Worm (Caenorhabditis elegans) whole organism, L1 larva: Measurements from ENCODE around the gene nhr-91.

Experiments
- F16B12.6 ChIP-seq: fragments of 150-350 bp; optimal IDR thresholded peaks from 2 replicates; lab custom pipeline; 2014; ENCODE audit warnings: missing biosample characterization, missing genetic modification characterization
- Y116A8C.19 ChIP-seq: sonication (generic microtip); optimal IDR thresholded peaks from 2 replicates; lab custom pipeline; 2016; ENCODE audit warnings: missing compliant biosample characterization, missing genetic modification characterization, borderline replicate concordance
- aha-1 ChIP-seq: fragments of 150-350 bp; optimal IDR thresholded peaks from 2 replicates; lab custom pipeline; 2014; ENCODE audit warnings: missing biosample characterization, missing genetic modification characterization
- alr-1 ChIP-seq: fragments of 200-800 bp; sonication (Bioruptor generic); optimal IDR thresholded peaks from 2 replicates; lab custom pipeline; 2018; ENCODE audit warnings: borderline replicate concordance, mild to moderate bottlenecking, missing genetic modification characterization, missing compliant biosample characterization
- aly-2 ChIP-seq: fragments of 150-350 bp; optimal IDR thresholded peaks from 2 replicates; lab custom pipeline; 2014; ENCODE audit warnings: missing biosample characterization, missing genetic modification characterization
- ama-1 ChIP-seq: fragments of 150-350 bp; optimal IDR thresholded peaks from 2 replicates; lab custom pipeline; 2014
- blmp-1 ChIP-seq: fragments of 150-350 bp; optimal IDR thresholded peaks from 2 replicates; lab custom pipeline; 2014; ENCODE audit warnings: missing biosample characterization, missing genetic modification characterization
- ceh-63 ChIP-seq: fragments of 200-800 bp; sonication (Bioruptor generic); optimal IDR thresholded peaks from 2 replicates; lab custom pipeline; 2018; ENCODE audit warnings: mild to moderate bottlenecking, missing genetic modification characterization, missing compliant biosample characterization
- ceh-8 ChIP-seq: fragments of 200-800 bp; sonication (Bioruptor generic); optimal IDR thresholded peaks from 2 replicates; lab custom pipeline; 2018; ENCODE audit warnings: mild to moderate bottlenecking, missing genetic modification characterization, moderate library complexity, missing compliant biosample characterization
- ceh-82 ChIP-seq, 3 experiments: fragments of 150-350 bp in 1 of 3; sonication (generic microtip) in 2 of 3; optimal IDR thresholded peaks; 2 replicates each; lab custom pipeline; 2014 to 2017; ENCODE audit warnings: missing biosample characterization in 3 of 3, missing genetic modification characterization in 3 of 3
- ceh-88 ChIP-seq: fragments of 200-800 bp; sonication (Bioruptor generic); IDR thresholded peaks from 2 replicates; pipeline ENCODE4 v1.3.6; 2022; ENCODE audit warnings: missing genetic modification characterization, missing compliant biosample characterization
- ceh-90 ChIP-seq: sonication (generic microtip); optimal IDR thresholded peaks from 2 replicates; lab custom pipeline; 2016; ENCODE audit warnings: missing genetic modification characterization, missing compliant biosample characterization
- dsc-1 ChIP-seq: sonication (generic microtip); optimal IDR thresholded peaks from 2 replicates; lab custom pipeline; 2016; ENCODE audit warnings: mild to moderate bottlenecking, missing genetic modification characterization, missing compliant biosample characterization
- egl-13 ChIP-seq: sonication (generic microtip); optimal IDR thresholded peaks from 2 replicates; lab custom pipeline; 2016; ENCODE audit warnings: missing genotype, missing genetic modification reagents, missing genetic modification characterization, missing compliant biosample characterization
- egl-27 ChIP-seq, 2 experiments: fragments of 150-350 bp in 1 of 2; sonication (generic microtip); optimal IDR thresholded peaks; 3 replicates each; lab custom pipeline; 2017 to 2018; ENCODE audit warnings: missing biosample characterization in 2 of 2, missing genetic modification characterization in 2 of 2, missing genetic modification reagents in 2 of 2
- elt-2 ChIP-seq: sonication (generic microtip); optimal IDR thresholded peaks from 2 replicates; lab custom pipeline; 2016; ENCODE audit warnings: missing genetic modification characterization, mild to moderate bottlenecking, inconsistent platforms, missing compliant biosample characterization, missing genetic modification reagents
- fos-1 ChIP-seq: fragments of 150-350 bp; optimal IDR thresholded peaks from 2 replicates; lab custom pipeline; 2014; ENCODE audit warnings: missing biosample characterization, missing genetic modification characterization
- hpl-2 ChIP-seq: fragments of 150-350 bp; optimal IDR thresholded peaks from 2 replicates; lab custom pipeline; 2014; ENCODE audit warnings: missing biosample characterization, missing genetic modification reagents, missing genetic modification characterization
- irx-1 ChIP-seq: sonication (generic microtip); optimal IDR thresholded peaks from 2 replicates; lab custom pipeline; 2016; ENCODE audit warnings: missing genetic modification characterization, missing compliant biosample characterization
- isw-1 ChIP-seq: fragments of 200-800 bp; sonication (Bioruptor generic); IDR thresholded peaks from 2 replicates; pipeline ENCODE4 v1.3.6; 2022; ENCODE audit warnings: missing genetic modification characterization, missing compliant biosample characterization
- lin-39 ChIP-seq: fragments of 150-350 bp; optimal IDR thresholded peaks from 2 replicates; lab custom pipeline; 2014; ENCODE audit warnings: missing biosample characterization, missing genetic modification reagents, missing genetic modification characterization
- lir-3 ChIP-seq: sonication (generic microtip); optimal IDR thresholded peaks from 2 replicates; lab custom pipeline; 2016; ENCODE audit warnings: mild to moderate bottlenecking, missing genetic modification characterization, moderate library complexity, missing compliant biosample characterization; ENCODE audit not compliant: poor library complexity
- mab-9 ChIP-seq: fragments of 200-800 bp; sonication (Bioruptor generic); IDR thresholded peaks from 2 replicates; pipeline ENCODE4 v1.3.6; 2022; ENCODE audit warnings: missing genetic modification reagents, missing genetic modification characterization, missing compliant biosample characterization
- mdl-1 ChIP-seq, 2 experiments: fragments of 150-350 bp; optimal IDR thresholded peaks; 2 replicates each; lab custom pipeline; 2014 to 2017; ENCODE audit warnings: missing biosample characterization in 2 of 2, missing genetic modification characterization in 2 of 2, inconsistent platforms in 1 of 2
- mef-2 ChIP-seq: fragments of 150-350 bp; optimal IDR thresholded peaks from 2 replicates; lab custom pipeline; 2014; ENCODE audit warnings: missing biosample characterization, missing genetic modification characterization
- nhr-19 ChIP-seq: fragments of 200-800 bp; sonication (Bioruptor generic); conservative IDR thresholded peaks from 2 replicates; pipeline ENCODE4 v1.3.6; 2022; ENCODE audit warnings: missing genetic modification characterization, missing compliant biosample characterization
- nhr-237 ChIP-seq: fragments of 150-350 bp; optimal IDR thresholded peaks from 2 replicates; lab custom pipeline; 2014; ENCODE audit warnings: missing biosample characterization, missing genetic modification characterization
- nhr-28 ChIP-seq: fragments of 150-350 bp; optimal IDR thresholded peaks from 2 replicates; lab custom pipeline; 2014; ENCODE audit warnings: missing biosample characterization, missing genetic modification characterization
- nhr-47 ChIP-seq: sonication (generic microtip); optimal IDR thresholded peaks from 2 replicates; lab custom pipeline; 2016; ENCODE audit warnings: mild to moderate bottlenecking, missing genetic modification characterization, moderate library complexity, missing compliant biosample characterization
- nhr-71 ChIP-seq: sonication (generic microtip); optimal IDR thresholded peaks from 2 replicates; lab custom pipeline; 2016; ENCODE audit warnings: mild to moderate bottlenecking, missing genetic modification characterization, moderate library complexity, missing compliant biosample characterization
- nhr-85 ChIP-seq: sonication (generic microtip); peaks from one replicate; lab custom pipeline; 2016; ENCODE audit warnings: missing genetic modification characterization, inconsistent platforms, missing compliant biosample characterization
- nhr-90 ChIP-seq: sonication (generic microtip); optimal IDR thresholded peaks from 2 replicates; lab custom pipeline; 2016; ENCODE audit warnings: mild to moderate bottlenecking, missing genetic modification characterization, missing compliant biosample characterization; ENCODE audit not compliant: poor library complexity
- snpc-4 ChIP-seq: fragments of 150-350 bp; optimal IDR thresholded peaks from 2 replicates; lab custom pipeline; 2014; ENCODE audit warnings: missing biosample characterization, missing genetic modification characterization
- sox-4 ChIP-seq: sonication (generic microtip); optimal IDR thresholded peaks from 2 replicates; lab custom pipeline; 2016; ENCODE audit warnings: missing genetic modification characterization, missing compliant biosample characterization
- sup-37 ChIP-seq: fragments of 200-800 bp; sonication (Bioruptor generic); optimal IDR thresholded peaks from 2 replicates; lab custom pipeline; 2018; ENCODE audit warnings: mild to moderate bottlenecking, missing genetic modification characterization, missing compliant biosample characterization
- tbx-2 ChIP-seq: sonication (generic microtip); optimal IDR thresholded peaks from 2 replicates; lab custom pipeline; 2016; ENCODE audit warnings: missing genetic modification characterization, missing compliant biosample characterization
- tlp-1 ChIP-seq: fragments of 150-350 bp; optimal IDR thresholded peaks from 2 replicates; lab custom pipeline; 2014; ENCODE audit warnings: missing biosample characterization, missing genetic modification characterization
- unc-130 ChIP-seq: fragments of 150-350 bp; optimal IDR thresholded peaks from 2 replicates; lab custom pipeline; 2017; ENCODE audit warnings: missing biosample characterization, missing genetic modification characterization, inconsistent platforms
- unc-62 ChIP-seq: fragments of 150-350 bp; optimal IDR thresholded peaks from 2 replicates; lab custom pipeline; 2014; ENCODE audit warnings: missing biosample characterization, missing genetic modification reagents, missing genetic modification characterization
- xbp-1 ChIP-seq: sonication (generic microtip); optimal IDR thresholded peaks from 2 replicates; lab custom pipeline; 2016; ENCODE audit warnings: missing genetic modification characterization, missing compliant biosample characterization
- zag-1 ChIP-seq: fragments of 150-350 bp; optimal IDR thresholded peaks from 2 replicates; lab custom pipeline; 2014; ENCODE audit warnings: missing biosample characterization, missing genetic modification characterization
- ztf-11 ChIP-seq, 2 experiments: sonication (generic microtip); optimal IDR thresholded peaks; 2 replicates each; lab custom pipeline; 2016 to 2017; ENCODE audit warnings: missing genetic modification characterization in 2 of 2, missing biosample characterization in 1 of 2, missing compliant biosample characterization in 1 of 2
- ztf-4 ChIP-seq: fragments of 150-350 bp; optimal IDR thresholded peaks from 2 replicates; lab custom pipeline; 2014; ENCODE audit warnings: missing biosample characterization, missing genetic modification characterization

The nhr-91 gene

DNA sequence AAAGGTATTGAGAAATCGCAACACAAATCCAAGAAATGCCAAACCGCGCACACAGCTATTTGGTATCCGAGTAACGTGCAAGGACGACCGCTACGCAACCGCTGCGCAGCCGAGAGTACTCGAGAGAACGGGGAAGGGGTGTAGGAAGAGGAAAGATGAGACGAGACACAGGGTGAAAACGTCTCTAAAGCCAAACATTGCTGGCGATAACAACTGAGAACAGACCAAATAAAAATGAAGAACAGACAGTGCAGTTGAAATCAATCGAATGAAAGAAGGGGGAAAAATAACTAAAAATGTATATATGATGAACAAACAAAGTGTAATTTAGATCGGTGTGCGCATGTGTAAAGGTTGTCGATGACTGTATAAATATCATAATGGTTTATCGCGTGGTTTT, 27.9 kb upstream of the nhr-91 start (continued):
- peak; percentile 26 for TF ChIP-seq nhr-47 (tag; lab: Kevin White, UChicago)
- peak; percentile 37 for TF ChIP-seq snpc-4 (tag; lab: Kevin White, UChicago)
- TF ChIP-seq mab-9: no peak
- TF ChIP-seq mef-2 (tag; lab: Kevin White, UChicago): no peak
- TF ChIP-seq lin-39 (tag; lab: Kevin White, UChicago): no peak
- no peak for TF ChIP-seq aly-2 (tag; lab: Kevin White, UChicago)
- TF ChIP-seq ceh-90 (tag; lab: Kevin White, UChicago): no peak
- TF ChIP-seq ztf-11 (tag; optimal IDR thresholded peaks at IDR 0.05; lab: Kevin White, UChicago): no peak
- no peak for TF ChIP-seq tlp-1 (tag; lab: Kevin White, UChicago)
- no peak for TF ChIP-seq alr-1 (tag; lab: Kevin White, UChicago)
- TF ChIP-seq tbx-2 (tag; lab: Kevin White, UChicago): peak; percentile 16
- peak in 1 of 2 experiments; percentile 53 for TF ChIP-seq mdl-1 (tag; optimal IDR thresholded peaks at IDR 0.05; lab: Kevin White, UChicago)
- TF ChIP-seq ceh-8 (GFP tag; lab: Kevin White, UChicago): no peak
- TF ChIP-seq nhr-90 (tag; lab: Kevin White, UChicago): peak; percentile 20
- TF ChIP-seq egl-13: no peak
- TF ChIP-seq sox-4: no peak
- peak in 1 of 3 experiments; percentile 47 for TF ChIP-seq ceh-82 (tag; optimal IDR thresholded peaks at IDR 0.05; lab: Kevin White, UChicago)
- no peak for TF ChIP-seq dsc-1
- no peak for TF ChIP-seq isw-1 (GFP tag; lab: Robert Waterston, UW)
- no peak for TF ChIP-seq ceh-88 (GFP tag; lab: Robert Waterston, UW)
- no peak for TF ChIP-seq unc-130 (tag; lab: Kevin White, UChicago)
- no peak for TF ChIP-seq lir-3 (tag; lab: Kevin White, UChicago)
- no peak for TF ChIP-seq zag-1
- no peak for TF ChIP-seq nhr-19 (GFP tag; lab: Robert Waterston, UW)
- no peak for TF ChIP-seq unc-62 (GFP tag; lab: Kevin White, UChicago)
- TF ChIP-seq aha-1 (tag; lab: Kevin White, UChicago): no peak
- TF ChIP-seq nhr-28: no peak
- no peak for TF ChIP-seq sup-37 (GFP tag; lab: Kevin White, UChicago)
- TF ChIP-seq hpl-2 (GFP tag; lab: Kevin White, UChicago): no peak
- TF ChIP-seq xbp-1: peak; percentile 17
- no peak for TF ChIP-seq nhr-237 (tag; lab: Kevin White, UChicago)
- no peak for TF ChIP-seq ceh-63 (GFP tag; lab: Kevin White, UChicago)
- no peak for TF ChIP-seq F16B12.6 (tag; lab: Kevin White, UChicago)
- no peak for TF ChIP-seq ztf-4 (tag; lab: Kevin White, UChicago)
- no peak for TF ChIP-seq irx-1 (tag; lab: Kevin White, UChicago)
- TF ChIP-seq ama-1 (lab: Kevin White, UChicago): no peak
- TF ChIP-seq nhr-71 (tag; lab: Kevin White, UChicago): peak; percentile 43

DNA sequence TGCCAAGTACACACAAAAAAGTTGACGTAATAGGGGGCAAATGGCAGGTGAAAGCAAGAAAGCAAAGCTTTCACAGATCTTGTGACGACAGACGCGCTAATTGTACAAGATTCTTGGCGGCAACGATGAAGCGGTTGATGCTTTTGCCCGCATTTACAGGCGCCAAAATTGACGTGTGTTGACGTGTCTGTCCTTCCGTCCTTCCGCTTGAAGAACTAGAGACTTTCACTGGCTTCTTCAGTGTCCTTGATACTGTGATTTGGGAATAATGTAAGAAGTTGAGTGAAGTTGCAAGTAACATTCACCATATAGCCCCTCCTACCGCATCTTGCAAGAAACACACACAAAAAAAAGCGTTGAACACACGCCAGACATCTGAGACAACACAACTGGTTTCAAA, 25.4 kb upstream of the nhr-91 start, which contains the start of gene jud-4:
Gene jud-4 (plus strand): TSS at position 376 of the 400 bp plus-strand sequence.
- TF ChIP-seq elt-2 (tag; lab: Kevin White, UChicago): no peak
- peak; percentile 49 for TF ChIP-seq blmp-1
- TF ChIP-seq egl-27 (tag; optimal IDR thresholded peaks at IDR 0.05; lab: Kevin White, UChicago): no peak
- TF ChIP-seq Y116A8C.19 (tag; lab: Kevin White, UChicago): no peak

DNA sequence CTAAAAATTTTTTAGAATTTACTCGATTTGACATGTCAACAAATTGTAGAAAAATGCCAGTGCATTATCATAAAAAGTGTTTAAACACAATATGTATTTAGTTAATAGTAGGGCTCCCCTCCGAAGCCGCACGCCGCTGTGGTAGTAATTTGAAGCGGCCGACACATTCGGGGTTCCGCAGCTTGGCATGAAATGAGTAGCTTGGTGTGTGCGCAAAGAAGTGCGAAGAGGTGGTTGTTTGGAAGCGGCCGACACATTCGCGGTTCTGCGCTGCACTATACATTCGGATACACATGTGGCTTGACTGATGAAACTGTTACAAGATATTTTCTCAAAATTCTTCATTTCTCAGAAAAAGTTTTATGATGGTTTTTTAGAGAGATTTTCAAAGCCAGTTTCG, 23.6 kb upstream of the nhr-91 start:
- TF ChIP-seq fos-1 (no peak), snpc-4 (tag; lab: Kevin White, UChicago) (peak; percentile 86), nhr-85 (tag; lab: Kevin White, UChicago) (peak; percentile 27)
